Worm (Caenorhabditis elegans) whole organism, late embryonic: ENCODE measurements around the gene mdf-1.
A peak's percentile ranks its signal among the peaks of the same experiment; 100 is the strongest.

Experiments used
- C38D4.7 ChIP-seq: fragments of 200-800 bp; sonication (Bioruptor generic); optimal IDR thresholded peaks from 2 replicates; lab custom pipeline; 2018; ENCODE audit warnings: mild to moderate bottlenecking, missing genetic modification characterization, moderate library complexity, missing compliant biosample characterization
- K02D7.2 ChIP-seq: sonication (generic microtip); optimal IDR thresholded peaks from 2 replicates; lab custom pipeline; 2017; ENCODE audit warnings: mild to moderate bottlenecking, missing genetic modification characterization, missing compliant biosample characterization
- K09A11.1 ChIP-seq: sonication (generic microtip); optimal IDR thresholded peaks from 2 replicates; lab custom pipeline; 2017; ENCODE audit warnings: antibody characterized with exemption, mild to moderate bottlenecking, missing genetic modification characterization, missing compliant biosample characterization; ENCODE audit not compliant: insufficient read depth
- ama-1 ChIP-seq: fragments of 150-350 bp; optimal IDR thresholded peaks from 2 replicates; lab custom pipeline; 2014
- ceh-14 ChIP-seq: sonication (generic microtip); optimal IDR thresholded peaks from 2 replicates; lab custom pipeline; 2016; ENCODE audit warnings: missing genotype, missing genetic modification characterization, missing compliant biosample characterization
- ceh-18 ChIP-seq: sonication (generic microtip); optimal IDR thresholded peaks from 2 replicates; lab custom pipeline; 2016; ENCODE audit warnings: missing genetic modification characterization, missing compliant biosample characterization
- ceh-2 ChIP-seq: sonication (generic microtip); optimal IDR thresholded peaks from 2 replicates; lab custom pipeline; 2016; ENCODE audit warnings: missing genotype, missing genetic modification characterization, missing compliant biosample characterization
- ceh-22 ChIP-seq: sonication (generic microtip); optimal IDR thresholded peaks from 2 replicates; lab custom pipeline; 2017; ENCODE audit warnings: missing biosample characterization, missing genetic modification characterization
- ceh-31 ChIP-seq: sonication (generic microtip); optimal IDR thresholded peaks from 2 replicates; lab custom pipeline; 2016; ENCODE audit warnings: missing genetic modification characterization, missing compliant biosample characterization
- ceh-34 ChIP-seq: sonication (generic microtip); optimal IDR thresholded peaks from 2 replicates; lab custom pipeline; 2016; ENCODE audit warnings: mild to moderate bottlenecking, missing genetic modification characterization, missing compliant biosample characterization
- ceh-45 ChIP-seq: fragments of 200-800 bp; sonication (Bioruptor generic); IDR thresholded peaks from 2 replicates; pipeline ENCODE4 v1.3.6; 2022; ENCODE audit warnings: missing genetic modification reagents, missing genetic modification characterization, missing compliant biosample characterization
- ceh-9 ChIP-seq: sonication (generic microtip); optimal IDR thresholded peaks from 2 replicates; lab custom pipeline; 2016; ENCODE audit warnings: mild to moderate bottlenecking, missing genetic modification characterization, inconsistent platforms, missing compliant biosample characterization
- che-1 ChIP-seq: sonication (generic microtip); optimal IDR thresholded peaks from 2 replicates; lab custom pipeline; 2016; ENCODE audit warnings: mild to moderate bottlenecking, missing genetic modification characterization, missing compliant biosample characterization
- dmd-4 ChIP-seq: sonication (generic microtip); optimal IDR thresholded peaks from 2 replicates; lab custom pipeline; 2016; ENCODE audit warnings: borderline replicate concordance, missing genetic modification characterization, missing compliant biosample characterization
- elt-2 ChIP-seq: sonication (generic microtip); optimal IDR thresholded peaks from 2 replicates; lab custom pipeline; 2016; ENCODE audit warnings: missing genetic modification reagents, missing genetic modification characterization, missing compliant biosample characterization
- ets-4 ChIP-seq: sonication (generic microtip); optimal IDR thresholded peaks from 2 replicates; lab custom pipeline; 2016; ENCODE audit warnings: missing genetic modification characterization, missing compliant biosample characterization
- eyg-1 ChIP-seq: sonication (generic microtip); optimal IDR thresholded peaks from 2 replicates; lab custom pipeline; 2016; ENCODE audit warnings: missing genotype, missing genetic modification characterization, missing compliant biosample characterization
- fkh-6 ChIP-seq: sonication (generic microtip); optimal IDR thresholded peaks from 2 replicates; lab custom pipeline; 2016; ENCODE audit warnings: missing genetic modification characterization, missing compliant biosample characterization
- gmeb-2 ChIP-seq: sonication (generic microtip); optimal IDR thresholded peaks from 2 replicates; lab custom pipeline; 2016; ENCODE audit warnings: missing genetic modification characterization, inconsistent platforms, missing compliant biosample characterization
- hlh-13 ChIP-seq: fragments of 200-800 bp; sonication (Bioruptor generic); optimal IDR thresholded peaks from 2 replicates; lab custom pipeline; 2018; ENCODE audit warnings: mild to moderate bottlenecking, missing genetic modification characterization, missing compliant biosample characterization
- hlh-6 ChIP-seq: sonication (generic microtip); optimal IDR thresholded peaks from 2 replicates; lab custom pipeline; 2016; ENCODE audit warnings: missing genotype, missing genetic modification characterization, missing compliant biosample characterization
- nfya-1 ChIP-seq: sonication (generic microtip); optimal IDR thresholded peaks from 2 replicates; lab custom pipeline; 2017; ENCODE audit warnings: missing genetic modification characterization, mild to moderate bottlenecking, missing compliant biosample characterization, antibody characterized with exemption, moderate library complexity
- nhr-232 ChIP-seq: sonication (generic microtip); optimal IDR thresholded peaks from 2 replicates; lab custom pipeline; 2016; ENCODE audit warnings: missing genetic modification characterization, missing compliant biosample characterization
- odd-2 ChIP-seq: sonication (generic microtip); optimal IDR thresholded peaks from 2 replicates; lab custom pipeline; 2017; ENCODE audit warnings: antibody characterized with exemption, mild to moderate bottlenecking, missing genetic modification characterization, missing compliant biosample characterization
- pag-3 ChIP-seq: sonication (generic microtip); optimal IDR thresholded peaks from 2 replicates; lab custom pipeline; 2016; ENCODE audit warnings: missing compliant biosample characterization, missing genetic modification characterization, borderline replicate concordance
- pat-9 ChIP-seq: fragments of 200-800 bp; sonication (Bioruptor generic); optimal IDR thresholded peaks from 2 replicates; lab custom pipeline; 2018; ENCODE audit warnings: mild to moderate bottlenecking, missing genetic modification characterization, moderate library complexity, missing compliant biosample characterization
- pax-1 ChIP-seq: fragments of 150-350 bp; optimal IDR thresholded peaks from 2 replicates; lab custom pipeline; 2014; ENCODE audit warnings: missing biosample characterization, missing genetic modification characterization
- pqm-1 ChIP-seq: sonication (generic microtip); optimal IDR thresholded peaks from 2 replicates; lab custom pipeline; 2016; ENCODE audit warnings: missing genetic modification characterization, missing compliant biosample characterization
- ref-2 ChIP-seq: sonication (generic microtip); optimal IDR thresholded peaks from 2 replicates; lab custom pipeline; 2016; ENCODE audit warnings: missing genetic modification characterization, missing compliant biosample characterization
- rnt-1 ChIP-seq: sonication (generic microtip); optimal IDR thresholded peaks from 2 replicates; lab custom pipeline; 2016; ENCODE audit warnings: missing genetic modification characterization, missing compliant biosample characterization
- sdc-2 ChIP-seq: sonication (generic microtip); optimal IDR thresholded peaks from 2 replicates; lab custom pipeline; 2016; ENCODE audit warnings: missing genotype, missing genetic modification characterization, missing compliant biosample characterization
- sox-4 ChIP-seq: sonication (generic microtip); optimal IDR thresholded peaks from 2 replicates; lab custom pipeline; 2017; ENCODE audit warnings: mild to moderate bottlenecking, missing genetic modification characterization, inconsistent platforms, missing compliant biosample characterization
- tbx-2 ChIP-seq: sonication (generic microtip); optimal IDR thresholded peaks from 2 replicates; lab custom pipeline; 2016; ENCODE audit warnings: missing genetic modification characterization, missing compliant biosample characterization
- tbx-7 ChIP-seq: sonication (generic microtip); optimal IDR thresholded peaks from 2 replicates; lab custom pipeline; 2016; ENCODE audit warnings: missing genotype, missing genetic modification characterization, missing compliant biosample characterization
- ttx-3 ChIP-seq: sonication (generic microtip); optimal IDR thresholded peaks from 2 replicates; lab custom pipeline; 2016; ENCODE audit warnings: missing genetic modification reagents, missing genetic modification characterization, missing compliant biosample characterization
- unc-3 ChIP-seq, 2 experiments: fragments of 200-800 bp in 1 of 2; sonication (Bioruptor generic) in 1 of 2; sonication (generic microtip) in 1 of 2; conservative IDR thresholded peaks in 1 of 2; optimal IDR thresholded peaks in 1 of 2; 2 replicates each; pipeline versions ENCODE4 v1.3.6 to Lab custom; 2016 to 2022; ENCODE audit warnings: missing compliant biosample characterization in 2 of 2, missing genetic modification characterization in 2 of 2, missing genetic modification reagents in 1 of 2
- unc-42 ChIP-seq: sonication (generic microtip); optimal IDR thresholded peaks from 2 replicates; lab custom pipeline; 2016; ENCODE audit warnings: missing genotype, missing genetic modification characterization, missing compliant biosample characterization
- unc-86 ChIP-seq: sonication (generic microtip); optimal IDR thresholded peaks from 2 replicates; lab custom pipeline; 2016; ENCODE audit warnings: missing genetic modification characterization, missing compliant biosample characterization
- ztf-16 ChIP-seq: sonication (generic microtip); optimal IDR thresholded peaks from 2 replicates; lab custom pipeline; 2017; ENCODE audit warnings: missing genetic modification characterization, missing compliant biosample characterization

Gene mdf-1

DNA sequence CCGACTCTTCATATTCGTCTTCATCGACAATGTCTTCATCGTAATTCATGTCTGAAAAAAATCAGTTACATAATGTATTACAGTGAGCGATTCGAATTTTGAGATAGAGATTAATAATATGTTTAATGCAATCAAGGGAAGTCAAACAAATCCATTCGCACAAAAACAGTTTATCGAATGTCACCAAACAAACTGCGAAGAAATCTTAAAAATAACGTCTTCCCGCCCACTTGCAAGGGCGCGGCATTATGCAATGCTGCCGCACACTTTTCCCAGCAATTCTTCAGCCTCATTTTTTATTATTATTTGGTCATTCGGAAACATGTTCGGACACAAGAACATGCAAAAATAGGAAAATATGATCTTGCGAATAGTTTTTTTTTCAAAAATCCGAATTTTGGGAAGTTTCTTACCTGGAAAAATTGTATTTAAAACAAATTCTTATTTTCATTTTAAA lies at the start of gene mdf-1:
mdf-1 (minus strand) TSS at position 51 of the 457 bp plus-strand sequence.
- TF ChIP-seq pax-1 (tag; lab: Kevin White, UChicago): peak; percentile 21
- peak; percentile 69 for TF ChIP-seq nfya-1
- peak; percentile 7 for TF ChIP-seq ref-2
- TF ChIP-seq ceh-45: no peak
- TF ChIP-seq elt-2 (tag; lab: Kevin White, UChicago): peak; percentile 50
- TF ChIP-seq hlh-13: no peak
- TF ChIP-seq pat-9: peak; percentile 31
- TF ChIP-seq unc-42 (tag; lab: Kevin White, UChicago): peak; percentile 25
- TF ChIP-seq che-1 (tag; lab: Kevin White, UChicago): peak; percentile 2
- TF ChIP-seq ceh-2 (tag; lab: Kevin White, UChicago): peak; percentile 6
- no peak for TF ChIP-seq pqm-1 (tag; lab: Kevin White, UChicago)
- peak; percentile 62 for TF ChIP-seq K09A11.1 (tag; lab: Kevin White, UChicago)
- peak; percentile 50 for TF ChIP-seq ceh-14 (tag; lab: Kevin White, UChicago)
- no peak for TF ChIP-seq ttx-3 (tag; lab: Kevin White, UChicago)
- TF ChIP-seq ceh-34: peak; percentile 14
- no peak for TF ChIP-seq ceh-9 (tag; lab: Kevin White, UChicago)
- TF ChIP-seq gmeb-2 (tag; lab: Kevin White, UChicago): no peak
- 0 out of 2 replicates have a peak, but pooled peaks have one; percentile 6 for TF ChIP-seq unc-3 (GFP tag; conservative IDR thresholded peaks at IDR 0.05; lab: Robert Waterston, UW)
- TF ChIP-seq unc-3 (tag; optimal IDR thresholded peaks at IDR 0.05; lab: Kevin White, UChicago): no peak
- peak; percentile 73 for TF ChIP-seq tbx-2 (tag; lab: Kevin White, UChicago)
- no peak for TF ChIP-seq sdc-2 (tag; lab: Kevin White, UChicago)
- no peak for TF ChIP-seq C38D4.7
- peak; percentile 42 for TF ChIP-seq ceh-31 (tag; lab: Kevin White, UChicago)
- TF ChIP-seq sox-4 (tag; lab: Kevin White, UChicago): peak; percentile 22
- peak; percentile 25 for TF ChIP-seq unc-86 (tag; lab: Kevin White, UChicago)
- no peak for TF ChIP-seq rnt-1 (tag; lab: Kevin White, UChicago)
- no peak for TF ChIP-seq dmd-4 (tag; lab: Kevin White, UChicago)
- TF ChIP-seq pag-3: no peak
- no peak for TF ChIP-seq ztf-16 (tag; lab: Kevin White, UChicago)
- TF ChIP-seq K02D7.2 (tag; lab: Kevin White, UChicago): peak; percentile 16
- no peak for TF ChIP-seq nhr-232 (tag; lab: Kevin White, UChicago)
- no peak for TF ChIP-seq ama-1
- peak; percentile 31 for TF ChIP-seq ceh-18 (tag; lab: Kevin White, UChicago)

DNA sequence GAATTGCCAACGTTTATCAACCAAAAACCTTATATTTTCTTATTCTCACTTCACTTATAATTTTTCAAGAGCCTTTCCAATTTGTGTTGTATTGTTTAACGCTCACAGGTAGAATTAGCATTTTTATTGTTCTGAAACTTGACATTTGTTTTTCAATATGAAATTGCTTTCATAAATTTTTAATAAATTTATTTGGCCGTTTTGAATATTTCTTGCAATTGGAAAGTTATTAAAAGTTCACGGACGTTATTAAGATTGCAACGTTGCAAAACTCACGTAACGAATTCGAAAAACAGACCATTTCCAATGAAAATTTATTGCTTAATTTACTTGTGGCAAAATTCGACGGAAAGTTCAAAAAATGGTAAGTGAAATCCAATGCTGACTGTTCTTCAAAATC lies 46.3 kb upstream of the mdf-1 start, which contains the start of gene K09G1.2:
K09G1.2 (plus strand) TSS at position 301 of the 400 bp plus-strand sequence.
- TF ChIP-seq odd-2 (tag; lab: Kevin White, UChicago): no peak
- no peak for TF ChIP-seq ceh-22
- TF ChIP-seq tbx-7 (tag; lab: Kevin White, UChicago): no peak
- TF ChIP-seq rnt-1 (tag; lab: Kevin White, UChicago): no peak
- TF ChIP-seq K09A11.1 (tag; lab: Kevin White, UChicago): no peak
- no peak for TF ChIP-seq fkh-6 (tag; lab: Kevin White, UChicago)
- no peak for TF ChIP-seq pax-1 (tag; lab: Kevin White, UChicago)
- no peak for TF ChIP-seq ceh-9 (tag; lab: Kevin White, UChicago)
- no peak for TF ChIP-seq C38D4.7
- no peak for TF ChIP-seq ceh-14 (tag; lab: Kevin White, UChicago)
- no peak for TF ChIP-seq ceh-2 (tag; lab: Kevin White, UChicago)
- TF ChIP-seq unc-42 (tag; lab: Kevin White, UChicago): no peak
- TF ChIP-seq hlh-6 (tag; lab: Kevin White, UChicago): no peak
- no peak for TF ChIP-seq ets-4
- TF ChIP-seq nhr-232 (tag; lab: Kevin White, UChicago): no peak
- TF ChIP-seq nfya-1: no peak
- no peak for TF ChIP-seq eyg-1 (tag; lab: Kevin White, UChicago)
- TF ChIP-seq, all 69 proteins: peak for 0
